Fruit fly (Drosophila melanogaster): ENCODE data around the gene CG5664.

The CG5664 gene

DNA sequence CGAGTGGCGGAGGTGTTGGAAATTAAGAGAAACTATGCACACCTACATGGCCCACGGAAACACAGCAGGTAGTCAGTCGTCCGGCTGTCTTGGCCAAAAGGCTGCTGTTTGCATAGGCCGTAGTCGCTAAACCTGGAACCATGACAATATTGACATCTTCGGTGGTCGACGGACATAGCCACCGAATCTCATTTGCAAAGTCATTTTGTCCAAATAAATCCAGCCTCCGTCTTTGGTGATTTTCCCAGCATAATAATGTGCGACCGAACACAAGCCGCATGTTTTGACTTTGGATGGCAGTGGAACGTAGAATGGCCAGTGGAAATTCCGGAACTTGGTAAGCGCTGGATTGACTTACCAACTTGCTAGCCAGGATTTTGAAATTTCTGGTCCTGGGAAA, 8.2 kb upstream of the CG5664 start (continued):
- TF ChIP-seq otp (GFP tag; IDR thresholded peaks at IDR 0.05) (no peak), Chrac-16 (GFP tag; optimal IDR thresholded peaks at IDR 0.05) (no peak), Opbp (GFP tag; IDR thresholded peaks at IDR 0.05; ENCODE audit: partially characterized antibody) (no peak), CG2129 (GFP tag; IDR thresholded peaks at IDR 0.05; ENCODE audit: partially characterized antibody) (no peak), tll (GFP tag; optimal IDR thresholded peaks at IDR 0.05) (peak in 1 of 2 experiments; percentile 98), Spps (tag; optimal IDR thresholded peaks at IDR 0.05) (no peak), CG13424 (tag; optimal IDR thresholded peaks at IDR 0.05) (no peak), zen (tag; optimal IDR thresholded peaks at IDR 0.05) (peak; percentile 14), Rfx (GFP tag; IDR thresholded peaks at IDR 0.05) (no peak)

DNA sequence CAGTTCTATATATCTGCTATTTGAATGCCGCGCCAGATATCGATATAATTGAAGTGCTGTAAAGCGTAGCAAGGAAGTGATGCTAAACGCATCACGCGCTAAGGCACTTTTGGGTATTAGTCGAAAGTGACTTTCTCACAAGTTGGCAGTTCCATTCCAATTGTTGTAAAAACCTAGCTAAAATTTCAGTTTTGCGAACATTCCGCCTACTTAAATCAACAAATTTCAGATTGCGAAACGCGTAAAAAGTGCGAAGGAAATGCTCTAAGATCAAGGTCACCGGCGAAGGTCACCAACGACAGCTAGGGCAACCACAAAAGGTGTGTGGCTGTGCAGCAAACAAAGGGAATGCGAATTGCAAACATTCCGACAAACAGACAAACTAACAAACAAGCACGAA, 4.5 kb upstream of the CG5664 start, which contains the start of gene Syx7:
TSS of gene Syx7 (plus strand) at position 131 of the 400 bp plus-strand sequence.
- TF ChIP-seq bab2 (GFP tag; optimal IDR thresholded peaks at IDR 0.05) (peak; percentile 26), CG16779 (GFP tag; IDR thresholded peaks at IDR 0.05) (no peak), psq (GFP tag; optimal IDR thresholded peaks at IDR 0.05) (no peak), Opbp (GFP tag; IDR thresholded peaks at IDR 0.05; ENCODE audit: partially characterized antibody) (peak; percentile 78), dmrt99B (tag; optimal IDR thresholded peaks at IDR 0.05) (no peak), MBD-R2 (GFP tag; IDR thresholded peaks at IDR 0.05) (peak; percentile 81), ato (GFP tag; IDR thresholded peaks at IDR 0.05; ENCODE audit: partially characterized antibody) (0 out of 2 replicates have a peak, but pooled peaks have one; percentile 59), vfl (GFP tag; optimal IDR thresholded peaks at IDR 0.05) (peak; percentile 36), Elba2 (GFP tag; optimal IDR thresholded peaks at IDR 0.05) (peak; percentile 77), CG9932 (GFP tag; IDR thresholded peaks at IDR 0.05) (peak; percentile 39; the same call in 1 of the 2 replicates), Sry-δ (GFP tag; optimal IDR thresholded peaks at IDR 0.05) (peak; percentile 68), Oli (tag; optimal IDR thresholded peaks at IDR 0.05) (no peak), luna (GFP tag; optimal IDR thresholded peaks at IDR 0.05) (no peak), knrl (GFP tag; IDR thresholded peaks at IDR 0.05; ENCODE audit: partially characterized antibody) (peak; percentile 51; the same call in 1 of the 3 replicates), Dll (GFP tag; IDR thresholded peaks at IDR 0.05; ENCODE audit: partially characterized antibody) (peak; percentile 59; the same call in 2 of the 4 replicates), CG17385 (GFP tag; optimal IDR thresholded peaks at IDR 0.05) (no peak), zen (tag; optimal IDR thresholded peaks at IDR 0.05) (peak; percentile 3), CG9609 (GFP tag; optimal IDR thresholded peaks at IDR 0.05) (peak; percentile 38), CG2712 (tag; optimal IDR thresholded peaks at IDR 0.05) (peak; percentile 40), CG6654 (GFP tag; optimal IDR thresholded peaks at IDR 0.05) (peak; percentile 48), danr (GFP tag; IDR thresholded peaks at IDR 0.05) (no peak), ERR (GFP tag; optimal IDR thresholded peaks at IDR 0.05) (peak; percentile 33), CG14860 (GFP tag; IDR thresholded peaks at IDR 0.05; ENCODE audit: partially characterized antibody) (no peak), Lhr (GFP tag; optimal IDR thresholded peaks at IDR 0.05) (peak; percentile 44), tx (GFP tag; optimal IDR thresholded peaks at IDR 0.05) (no peak), dpn (GFP tag; optimal IDR thresholded peaks at IDR 0.05) (peak; percentile 33 to 38), rib (GFP tag; IDR thresholded peaks at IDR 0.05) (peak; percentile 68), Doc3 (GFP tag; IDR thresholded peaks at IDR 0.05; ENCODE audit: partially characterized antibody) (peak; percentile 54; the same call in 1 of the 3 replicates), BEAF-32 (GFP tag; optimal IDR thresholded peaks at IDR 0.05) (peak; percentile 78), Chrac-16 (GFP tag; optimal IDR thresholded peaks at IDR 0.05) (peak; percentile 33), Nf-YA (GFP tag; IDR thresholded peaks at IDR 0.05) (no peak), grau (tag; optimal IDR thresholded peaks at IDR 0.05) (no peak), gcm (GFP tag; optimal IDR thresholded peaks at IDR 0.05) (no peak), trem (tag; optimal IDR thresholded peaks at IDR 0.05) (peak; percentile 99), salm (tag; optimal IDR thresholded peaks at IDR 0.05) (no peak), D19B (GFP tag; optimal IDR thresholded peaks at IDR 0.05) (no peak), CG18262 (tag; optimal IDR thresholded peaks at IDR 0.05) (peak; percentile 10), CG7786 (GFP tag; optimal IDR thresholded peaks at IDR 0.05) (peak; percentile 21), her (GFP tag; optimal IDR thresholded peaks at IDR 0.05) (peak; percentile 60), eyg (GFP tag; optimal IDR thresholded peaks at IDR 0.05) (no peak), CoRest (tag; optimal IDR thresholded peaks at IDR 0.05) (peak; percentile 33), CG13624 (GFP tag; optimal IDR thresholded peaks at IDR 0.05) (peak; percentile 49)
